Fruit fly (Drosophila melanogaster) whole organism, embryonic: Measurements from ENCODE around the gene Rpp21.

Experiments
- Bgb ChIP-seq: fragments of 200-800 bp; sonication (Bioruptor generic); IDR thresholded peaks from 2 replicates; pipeline ENCODE4 v1.3.6; 2022; ENCODE audit warnings: missing biosample characterization, missing genetic modification characterization; ENCODE audit not compliant: partially characterized antibody
- CG10321 ChIP-seq: fragments of 200-800 bp; sonication (Bioruptor generic); IDR thresholded peaks from 2 replicates; pipeline ENCODE4 v1.3.6; 2022; ENCODE audit warnings: missing biosample characterization, missing genetic modification characterization
- CG10366 ChIP-seq: fragments of 200-800 bp; sonication (Bioruptor generic); IDR thresholded peaks from 2 replicates; pipeline ENCODE4 v1.3.6; 2022; ENCODE audit warnings: missing biosample characterization, missing genetic modification characterization
- CG11085 ChIP-seq: fragments of 200-800 bp; sonication (Bioruptor generic); IDR thresholded peaks from 2 replicates; pipeline ENCODE4 v1.3.6; 2022; ENCODE audit warnings: missing biosample characterization, missing genetic modification characterization
- CG11247 ChIP-seq: fragments of 200-800 bp; sonication (Bioruptor generic); IDR thresholded peaks from 2 replicates; pipeline ENCODE4 v1.3.6; 2022; ENCODE audit warnings: missing biosample characterization, missing genetic modification characterization
- CG12769 ChIP-seq: fragments of 200-800 bp; sonication (Bioruptor generic); optimal IDR thresholded peaks from 2 replicates; lab custom pipeline; 2019; ENCODE audit warnings: missing biosample characterization, mild to moderate bottlenecking, missing genetic modification characterization, moderate library complexity
- CG13123 ChIP-seq: fragments of 200-800 bp; sonication (Bioruptor generic); optimal IDR thresholded peaks from 2 replicates; lab custom pipeline; 2016; ENCODE audit warnings: missing biosample characterization, missing genetic modification characterization
- CG14050 ChIP-seq: fragments of 200-800 bp; sonication (Bioruptor generic); IDR thresholded peaks from 3 replicates; pipeline ENCODE4 v1.3.6; 2022; ENCODE audit warnings: missing biosample characterization, missing genetic modification characterization
- CG14965 ChIP-seq: fragments of 200-800 bp; sonication (Bioruptor generic); optimal IDR thresholded peaks from 2 replicates; lab custom pipeline; 2016; ENCODE audit warnings: missing biosample characterization, missing genetic modification characterization, borderline replicate concordance
- CG18764 ChIP-seq: fragments of 200-800 bp; sonication (Bioruptor generic); optimal IDR thresholded peaks from 3 replicates; lab custom pipeline; 2016; ENCODE audit warnings: missing biosample characterization, missing genetic modification characterization
- CG2120 ChIP-seq: fragments of 200-800 bp; sonication (Bioruptor generic); optimal IDR thresholded peaks from 3 replicates; lab custom pipeline; 2016; ENCODE audit warnings: missing biosample characterization, missing genetic modification characterization
- CG2889 ChIP-seq: fragments of 200-800 bp; sonication (Bioruptor generic); IDR thresholded peaks from 3 replicates; pipeline ENCODE4 v1.3.6; 2022; ENCODE audit warnings: missing biosample characterization, missing genetic modification characterization
- CG4617 ChIP-seq: fragments of 200-800 bp; sonication (Bioruptor generic); optimal IDR thresholded peaks from 3 replicates; lab custom pipeline; 2016; ENCODE audit warnings: missing biosample characterization, missing genetic modification characterization, borderline replicate concordance
- CG4730 ChIP-seq: fragments of 200-800 bp; sonication (Bioruptor generic); IDR thresholded peaks from 2 replicates; pipeline ENCODE4 v1.3.6; 2022; ENCODE audit warnings: missing biosample characterization, missing genetic modification characterization
- CG5180 ChIP-seq: fragments of 200-800 bp; sonication (Bioruptor generic); optimal IDR thresholded peaks from 3 replicates; lab custom pipeline; 2017; ENCODE audit warnings: missing biosample characterization, missing genetic modification characterization, mild to moderate bottlenecking, moderate library complexity, missing genetic modification reagents
- CG7271 ChIP-seq: fragments of 200-800 bp; sonication (Bioruptor generic); optimal IDR thresholded peaks from 2 replicates; lab custom pipeline; 2018; ENCODE audit warnings: missing biosample characterization, mild to moderate bottlenecking, missing genetic modification characterization, moderate library complexity
- CG7357 ChIP-seq: fragments of 200-800 bp; sonication (Bioruptor generic); IDR thresholded peaks from 3 replicates; pipeline ENCODE4 v1.3.6; 2022; ENCODE audit warnings: missing biosample characterization, missing genetic modification characterization
- CG7745 ChIP-seq: fragments of 200-800 bp; sonication (Bioruptor generic); optimal IDR thresholded peaks from 2 replicates; lab custom pipeline; 2018; ENCODE audit warnings: missing biosample characterization, mild to moderate bottlenecking, missing genetic modification characterization, moderate library complexity
- Dek ChIP-seq: fragments of 200-800 bp; sonication (Bioruptor generic); optimal IDR thresholded peaks from 3 replicates; lab custom pipeline; 2019; ENCODE audit warnings: missing biosample characterization, mild to moderate bottlenecking, missing genetic modification characterization, moderate library complexity
- Dp ChIP-seq: fragments of 200-800 bp; sonication (Bioruptor generic); optimal IDR thresholded peaks from 2 replicates; lab custom pipeline; 2018; ENCODE audit warnings: missing biosample characterization, mild to moderate bottlenecking, missing genetic modification characterization, moderate library complexity
- Eip74EF ChIP-seq, 2 experiments: fragments of 200-800 bp in 1 of 2; fragments of >200 bp in 1 of 2; sonication (Bioruptor generic) in 1 of 2; optimal IDR thresholded peaks; 2 replicates each; lab custom pipeline; 2017 to 2019; ENCODE audit warnings: missing biosample characterization in 2 of 2, missing genetic modification characterization in 2 of 2, mild to moderate bottlenecking in 1 of 2, moderate library complexity in 1 of 2
- GATAe ChIP-seq: fragments of 200-800 bp; sonication (Bioruptor generic); conservative IDR thresholded peaks from 2 replicates; pipeline ENCODE4 v1.3.6; 2022; ENCODE audit warnings: missing biosample characterization, missing genetic modification characterization
- Gug ChIP-seq: fragments of 200-800 bp; sonication (Bioruptor generic); IDR thresholded peaks from 4 replicates; pipeline ENCODE4 v1.3.6; 2022; ENCODE audit warnings: missing biosample characterization, missing genetic modification characterization
- H2.0 ChIP-seq: fragments of 200-800 bp; sonication (Bioruptor generic); IDR thresholded peaks from 2 replicates; pipeline ENCODE4 v1.3.6; 2022; ENCODE audit warnings: missing biosample characterization, missing genetic modification characterization
- Hey ChIP-seq: fragments of 200-800 bp; sonication (Bioruptor generic); optimal IDR thresholded peaks from 3 replicates; lab custom pipeline; 2018; ENCODE audit warnings: missing biosample characterization, mild to moderate bottlenecking, missing genetic modification characterization
- Nf-YC ChIP-seq: fragments of 200-800 bp; optimal IDR thresholded peaks from 3 replicates; lab custom pipeline; 2019; ENCODE audit warnings: missing biosample characterization, mild to moderate bottlenecking, missing genetic modification characterization, moderate library complexity
- NfI ChIP-seq: fragments of 200-800 bp; sonication (Bioruptor generic); optimal IDR thresholded peaks from 3 replicates; lab custom pipeline; 2018; ENCODE audit warnings: missing biosample characterization, mild to moderate bottlenecking, missing genetic modification characterization, moderate library complexity
- Ravus ChIP-seq: fragments of 200-800 bp; sonication (Bioruptor generic); IDR thresholded peaks from 2 replicates; pipeline ENCODE4 v1.3.6; 2022; ENCODE audit warnings: missing biosample characterization, missing genetic modification characterization
- Six4 ChIP-seq: fragments of 200-800 bp; sonication (Bioruptor generic); optimal IDR thresholded peaks from 2 replicates; lab custom pipeline; 2016; ENCODE audit warnings: missing biosample characterization, missing genetic modification characterization
- Spps ChIP-seq: fragments of 200-800 bp; sonication (Bioruptor generic); optimal IDR thresholded peaks from 2 replicates; lab custom pipeline; 2018; ENCODE audit warnings: missing biosample characterization, mild to moderate bottlenecking, missing genetic modification characterization
- Sry-β ChIP-seq: fragments of 200-800 bp; sonication (Bioruptor generic); optimal IDR thresholded peaks from 2 replicates; lab custom pipeline; 2018; ENCODE audit warnings: missing biosample characterization, mild to moderate bottlenecking, missing genetic modification characterization, moderate library complexity
- Tbp ChIP-seq: fragments of >200 bp; optimal IDR thresholded peaks from 2 replicates; lab custom pipeline; 2018; ENCODE audit warnings: missing biosample characterization, missing genetic modification characterization
- YL-1 ChIP-seq: fragments of 200-800 bp; sonication (Bioruptor generic); optimal IDR thresholded peaks from 3 replicates; lab custom pipeline; 2017; ENCODE audit warnings: missing biosample characterization, mild to moderate bottlenecking, missing genetic modification characterization
- cato ChIP-seq: fragments of 200-800 bp; sonication (Bioruptor generic); optimal IDR thresholded peaks from 2 replicates; lab custom pipeline; 2016; ENCODE audit warnings: missing biosample characterization, missing genetic modification characterization, borderline replicate concordance
- chn ChIP-seq: fragments of 200-800 bp; sonication (Bioruptor generic); optimal IDR thresholded peaks from 2 replicates; lab custom pipeline; 2016; ENCODE audit warnings: missing biosample characterization, missing genetic modification characterization
- crc ChIP-seq: fragments of 200-800 bp; sonication (Bioruptor generic); optimal IDR thresholded peaks from 2 replicates; lab custom pipeline; 2016; ENCODE audit warnings: missing biosample characterization, missing genetic modification characterization
- croc ChIP-seq: fragments of 200-800 bp; sonication (Bioruptor generic); conservative IDR thresholded peaks from 3 replicates; pipeline ENCODE4 v1.3.6; 2022; ENCODE audit warnings: missing biosample characterization, missing genetic modification characterization
- cwo ChIP-seq: fragments of 200-800 bp; sonication (Bioruptor generic); optimal IDR thresholded peaks from 3 replicates; lab custom pipeline; 2017; ENCODE audit warnings: missing biosample characterization, missing genetic modification characterization, mild to moderate bottlenecking, moderate library complexity, missing genetic modification reagents
- esg ChIP-seq: fragments of 200-800 bp; sonication (Bioruptor generic); conservative IDR thresholded peaks from 2 replicates; pipeline ENCODE4 v1.3.6; 2022; ENCODE audit warnings: missing biosample characterization, missing genetic modification characterization
- fu2 ChIP-seq: fragments of 200-800 bp; sonication (Bioruptor generic); optimal IDR thresholded peaks from 2 replicates; lab custom pipeline; 2016; ENCODE audit warnings: missing biosample characterization, missing genetic modification characterization
- jigr1 ChIP-seq: fragments of 200-800 bp; sonication (Bioruptor generic); IDR thresholded peaks from 3 replicates; pipeline ENCODE4 v1.3.6; 2022; ENCODE audit warnings: missing biosample characterization, missing genetic modification characterization
- lbe ChIP-seq: fragments of 200-800 bp; sonication (Bioruptor generic); optimal IDR thresholded peaks from 2 replicates; lab custom pipeline; 2016; ENCODE audit warnings: missing biosample characterization, mild to moderate bottlenecking, missing genetic modification characterization
- oc ChIP-seq: fragments of 200-800 bp; sonication (Bioruptor generic); optimal IDR thresholded peaks from 2 replicates; lab custom pipeline; 2018; ENCODE audit warnings: missing biosample characterization, mild to moderate bottlenecking, missing genetic modification characterization, moderate library complexity
- phol ChIP-seq: fragments of 200-800 bp; sonication (Bioruptor generic); optimal IDR thresholded peaks from 3 replicates; lab custom pipeline; 2018; ENCODE audit warnings: missing biosample characterization, mild to moderate bottlenecking, missing genetic modification characterization, moderate library complexity
- pum ChIP-seq: fragments of 200-800 bp; sonication (Bioruptor generic); optimal IDR thresholded peaks from 2 replicates; lab custom pipeline; 2016; ENCODE audit warnings: missing biosample characterization, missing genetic modification characterization
- pzg ChIP-seq: fragments of 200-800 bp; sonication (Bioruptor generic); optimal IDR thresholded peaks from 3 replicates; lab custom pipeline; 2018; ENCODE audit warnings: missing biosample characterization, mild to moderate bottlenecking, missing genetic modification characterization, moderate library complexity
- sim ChIP-seq: fragments of 200-800 bp; sonication (Bioruptor generic); IDR thresholded peaks from 2 replicates; pipeline ENCODE4 v1.3.6; 2022; ENCODE audit warnings: missing biosample characterization, missing genetic modification characterization
- slou ChIP-seq: fragments of 200-800 bp; sonication (Bioruptor generic); optimal IDR thresholded peaks from 3 replicates; lab custom pipeline; 2016; ENCODE audit warnings: missing biosample characterization, missing genetic modification characterization
- so ChIP-seq: fragments of 200-800 bp; sonication (Bioruptor generic); IDR thresholded peaks from 3 replicates; pipeline ENCODE4 v1.3.6; 2022; ENCODE audit warnings: missing biosample characterization, missing genetic modification characterization
- tx ChIP-seq: fragments of 200-800 bp; sonication (Bioruptor generic); optimal IDR thresholded peaks from 2 replicates; lab custom pipeline; 2016; ENCODE audit warnings: missing biosample characterization, missing genetic modification characterization

The Rpp21 gene

dm6 chrX:1052684-1053389, 22.3 kb downstream of the Rpp21 start (continued):
- no peak for TF ChIP-seq CG7745
- TF ChIP-seq tx, result no peak
- no peak for TF ChIP-seq Tbp
- peak; percentile 42; the same call in 1 of the 3 replicates for TF ChIP-seq croc (GFP tag; lab: Robert Waterston, UW)
- TF ChIP-seq slou (GFP tag; lab: Kevin White, UChicago), result no peak
- peak; percentile 12 for TF ChIP-seq cwo
- no peak for TF ChIP-seq CG14965 (GFP tag; lab: Kevin White, UChicago)
- no peak for TF ChIP-seq pzg (GFP tag; lab: Kevin White, UChicago)
- no peak for TF ChIP-seq CG7357 (GFP tag; lab: Robert Waterston, UW)
- peak; percentile 15 for TF ChIP-seq oc
- TF ChIP-seq CG2120 (GFP tag; lab: Kevin White, UChicago), result peak; percentile 37
- TF ChIP-seq CG13123, result no peak
- no peak for TF ChIP-seq CG11247 (GFP tag; lab: Robert Waterston, UW)
- no peak for TF ChIP-seq crc
- peak; percentile 20 for TF ChIP-seq CG5180 (GFP tag; lab: Kevin White, UChicago)
- no peak for TF ChIP-seq jigr1
- TF ChIP-seq CG18764 (GFP tag; lab: Kevin White, UChicago), result peak; percentile 13
- TF ChIP-seq H2.0 (GFP tag; lab: Robert Waterston, UW), result no peak
- no peak for TF ChIP-seq so (GFP tag; lab: Robert Waterston, UW)
- TF ChIP-seq CG2889 (GFP tag; lab: Robert Waterston, UW), result no peak
- TF ChIP-seq CG10366 (GFP tag; lab: Robert Waterston, UW), result peak; percentile 14; the same call in 1 of the 2 replicates
- TF ChIP-seq Dek, result no peak
- no peak for TF ChIP-seq fu2 (GFP tag; lab: Kevin White, UChicago)
- TF ChIP-seq Eip74EF (GFP tag; optimal IDR thresholded peaks at IDR 0.05; lab: Kevin White, UChicago), result no peak
- TF ChIP-seq sim (GFP tag; lab: Robert Waterston, UW), result no peak
- peak; percentile 59 for TF ChIP-seq phol
- no peak for TF ChIP-seq cato (GFP tag; lab: Kevin White, UChicago)
- TF ChIP-seq Dp, result no peak
- no peak for TF ChIP-seq CG11085
- TF ChIP-seq Sry-β, result no peak
- TF ChIP-seq YL-1 (GFP tag; lab: Kevin White, UChicago), result no peak
- no peak for TF ChIP-seq CG7271 (tag; lab: Kevin White, UChicago)
- TF ChIP-seq CG4617 (GFP tag; lab: Kevin White, UChicago), result no peak
- TF ChIP-seq pum (GFP tag; lab: Kevin White, UChicago), result peak; percentile 48
- TF ChIP-seq Spps, result no peak
- no peak for TF ChIP-seq GATAe (GFP tag; lab: Robert Waterston, UW)
- TF ChIP-seq esg (GFP tag; lab: Robert Waterston, UW), result no peak
- TF ChIP-seq CG10321, result no peak
- TF ChIP-seq Six4 (GFP tag; lab: Kevin White, UChicago), result peak; percentile 13
- no peak for TF ChIP-seq NfI
- TF ChIP-seq Hey (tag; lab: Kevin White, UChicago), result no peak
- TF ChIP-seq Gug, result no peak
- no peak for TF ChIP-seq Ravus (GFP tag; lab: Robert Waterston, UW)
- TF ChIP-seq CG4730, result no peak
- TF ChIP-seq Bgb (GFP tag; lab: Robert Waterston, UW), result no peak
- peak; percentile 13 for TF ChIP-seq chn (GFP tag; lab: Kevin White, UChicago)
- no peak for TF ChIP-seq Nf-YC
- no peak for TF ChIP-seq CG14050
- TF ChIP-seq lbe (GFP tag; lab: Kevin White, UChicago), result peak; percentile 9
- TF ChIP-seq CG12769, result peak; percentile 36
